Worm (Caenorhabditis elegans) whole organism, L4 larva: Measurements from ENCODE around the gene nspc-16.

Experiments used
- D1046.2 ChIP-seq: fragments of 200-800 bp; sonication (Bioruptor generic); IDR thresholded peaks from 2 replicates; pipeline ENCODE4 v1.3.6; 2022; ENCODE audit warnings: missing genetic modification characterization, missing compliant biosample characterization
- F10B5.3 ChIP-seq: sonication (generic microtip); optimal IDR thresholded peaks from 2 replicates; lab custom pipeline; 2016; ENCODE audit warnings: mild to moderate bottlenecking, missing genetic modification characterization, missing compliant biosample characterization
- F26F4.8 ChIP-seq: fragments of 200-800 bp; sonication (Bioruptor generic); conservative IDR thresholded peaks from 2 replicates; pipeline ENCODE4 v1.3.6; 2022; ENCODE audit warnings: missing genetic modification characterization, missing compliant biosample characterization
- F37D6.2 ChIP-seq: sonication (generic microtip); optimal IDR thresholded peaks from 2 replicates; lab custom pipeline; 2016; ENCODE audit warnings: mild to moderate bottlenecking, missing genetic modification characterization, missing compliant biosample characterization
- T20F7.1 ChIP-seq: fragments of 200-800 bp; sonication (Bioruptor generic); optimal IDR thresholded peaks from 2 replicates; lab custom pipeline; 2018; ENCODE audit warnings: mild to moderate bottlenecking, missing genetic modification characterization, missing compliant biosample characterization
- Y5F2A.4 ChIP-seq: fragments of 200-800 bp; sonication (Bioruptor generic); optimal IDR thresholded peaks from 2 replicates; lab custom pipeline; 2018; ENCODE audit warnings: mild to moderate bottlenecking, missing genetic modification characterization, missing compliant biosample characterization
- ZK546.5 ChIP-seq, 2 experiments: sonication (generic microtip); optimal IDR thresholded peaks; 2 replicates each; lab custom pipeline; 2017; ENCODE audit warnings: missing biosample characterization in 2 of 2, missing genetic modification characterization in 2 of 2
- aha-1 ChIP-seq: fragments of 150-350 bp; peaks from one replicate; lab custom pipeline; 2014; ENCODE audit warnings: missing biosample characterization, missing genetic modification characterization
- ama-1 ChIP-seq: fragments of 150-350 bp; optimal IDR thresholded peaks from 2 replicates; lab custom pipeline; 2014; ENCODE audit warnings: inconsistent platforms, mixed read lengths
- arid-1 ChIP-seq: fragments of 200-800 bp; sonication (Bioruptor generic); conservative IDR thresholded peaks from 2 replicates; pipeline ENCODE4 v1.3.6; 2022; ENCODE audit warnings: missing genetic modification reagents, missing genetic modification characterization, missing compliant biosample characterization
- ceh-20 ChIP-seq: fragments of 200-800 bp; sonication (Bioruptor generic); IDR thresholded peaks from 2 replicates; pipeline ENCODE4 v1.3.6; 2022; ENCODE audit warnings: missing genetic modification reagents, missing genetic modification characterization, missing compliant biosample characterization
- ceh-82 ChIP-seq: sonication (generic microtip); optimal IDR thresholded peaks from 2 replicates; lab custom pipeline; 2017; ENCODE audit warnings: missing biosample characterization, missing genetic modification characterization
- ctbp-1 ChIP-seq: fragments of 200-800 bp; sonication (Bioruptor generic); IDR thresholded peaks from 2 replicates; pipeline ENCODE4 v1.3.6; 2022; ENCODE audit warnings: missing genetic modification reagents, missing genetic modification characterization, missing compliant biosample characterization
- daf-16 ChIP-seq, 3 experiments: sonication (generic microtip); optimal IDR thresholded peaks; 2 replicates each; lab custom pipeline; 2016 to 2017; ENCODE audit warnings: missing genetic modification characterization in 3 of 3, missing genetic modification reagents in 3 of 3, mild to moderate bottlenecking in 2 of 3, missing compliant biosample characterization in 2 of 3, missing biosample characterization in 1 of 3, moderate library complexity in 1 of 3
- daf-8 ChIP-seq: fragments of 200-800 bp; sonication (Bioruptor generic); IDR thresholded peaks from 2 replicates; pipeline ENCODE4 v1.3.6; 2022; ENCODE audit warnings: missing genetic modification characterization, missing compliant biosample characterization
- dmd-9 ChIP-seq: fragments of 200-800 bp; sonication (Bioruptor generic); IDR thresholded peaks from 2 replicates; pipeline ENCODE4 v1.3.6; 2022; ENCODE audit warnings: missing genetic modification reagents, missing genetic modification characterization, missing compliant biosample characterization
- duxl-1 ChIP-seq: sonication (generic microtip); optimal IDR thresholded peaks from 2 replicates; lab custom pipeline; 2016; ENCODE audit warnings: mild to moderate bottlenecking, missing genetic modification characterization, moderate library complexity, missing compliant biosample characterization; ENCODE audit not compliant: poor library complexity
- fkh-10 ChIP-seq: fragments of 150-350 bp; optimal IDR thresholded peaks from 2 replicates; lab custom pipeline; 2014; ENCODE audit warnings: missing biosample characterization, missing genetic modification reagents, missing genetic modification characterization
- gei-8 ChIP-seq: fragments of 200-800 bp; sonication (Bioruptor generic); optimal IDR thresholded peaks from 2 replicates; lab custom pipeline; 2018; ENCODE audit warnings: mild to moderate bottlenecking, missing genetic modification characterization, missing compliant biosample characterization
- hlh-11 ChIP-seq: fragments of 200-800 bp; sonication (Bioruptor generic); optimal IDR thresholded peaks from 2 replicates; lab custom pipeline; 2018; ENCODE audit warnings: mild to moderate bottlenecking, missing genetic modification characterization, missing compliant biosample characterization
- hlh-30 ChIP-seq: sonication (generic microtip); optimal IDR thresholded peaks from 2 replicates; lab custom pipeline; 2017; ENCODE audit warnings: antibody characterized with exemption, mild to moderate bottlenecking, missing genetic modification characterization, missing compliant biosample characterization; ENCODE audit not compliant: insufficient read depth
- lsy-2 ChIP-seq, 2 experiments: fragments of 150-350 bp in 1 of 2; sonication (generic microtip) in 1 of 2; optimal IDR thresholded peaks; 2 replicates each; lab custom pipeline; 2014 to 2017; ENCODE audit warnings: missing biosample characterization in 2 of 2, missing genetic modification characterization in 2 of 2
- nhr-10 ChIP-seq: fragments of 150-350 bp; optimal IDR thresholded peaks from 2 replicates; lab custom pipeline; 2014; ENCODE audit warnings: missing biosample characterization, missing genetic modification characterization
- nhr-11 ChIP-seq: fragments of 150-350 bp; optimal IDR thresholded peaks from 2 replicates; lab custom pipeline; 2014; ENCODE audit warnings: missing biosample characterization, missing genetic modification characterization
- nhr-111 ChIP-seq: fragments of 200-800 bp; sonication (Bioruptor generic); optimal IDR thresholded peaks from 2 replicates; lab custom pipeline; 2018; ENCODE audit warnings: mild to moderate bottlenecking, missing genetic modification characterization, missing compliant biosample characterization
- nhr-237 ChIP-seq: sonication (generic microtip); optimal IDR thresholded peaks from 2 replicates; lab custom pipeline; 2017; ENCODE audit warnings: missing biosample characterization, missing genetic modification characterization
- nhr-28 ChIP-seq: fragments of 150-350 bp; optimal IDR thresholded peaks from 2 replicates; lab custom pipeline; 2014; ENCODE audit warnings: missing biosample characterization, missing genetic modification characterization
- nhr-41 ChIP-seq: fragments of 200-800 bp; sonication (Bioruptor generic); IDR thresholded peaks from 2 replicates; pipeline ENCODE4 v1.3.6; 2022; ENCODE audit warnings: missing genetic modification reagents, missing genetic modification characterization, missing compliant biosample characterization
- nhr-48 ChIP-seq: sonication (generic microtip); optimal IDR thresholded peaks from 2 replicates; lab custom pipeline; 2016; ENCODE audit warnings: mild to moderate bottlenecking, missing genetic modification characterization, missing compliant biosample characterization
- nhr-6 ChIP-seq: fragments of 150-350 bp; optimal IDR thresholded peaks from 2 replicates; lab custom pipeline; 2014; ENCODE audit warnings: missing biosample characterization, missing genetic modification characterization
- pqm-1 ChIP-seq: sonication (generic microtip); optimal IDR thresholded peaks from 2 replicates; lab custom pipeline; 2017; ENCODE audit warnings: missing biosample characterization, missing genetic modification characterization
- set-16 ChIP-seq: fragments of 200-800 bp; sonication (Bioruptor generic); IDR thresholded peaks from 2 replicates; pipeline ENCODE4 v1.3.6; 2022; ENCODE audit warnings: missing genetic modification reagents, missing genetic modification characterization, missing compliant biosample characterization
- skn-1 ChIP-seq: fragments of 150-350 bp; optimal IDR thresholded peaks from 2 replicates; lab custom pipeline; 2014; ENCODE audit warnings: missing biosample characterization, missing genetic modification characterization
- snpc-1.2 ChIP-seq: fragments of 200-800 bp; sonication (Bioruptor generic); IDR thresholded peaks from 2 replicates; pipeline ENCODE4 v1.3.6; 2022; ENCODE audit warnings: missing genetic modification reagents, missing genetic modification characterization, missing compliant biosample characterization
- spr-1 ChIP-seq: sonication (generic microtip); optimal IDR thresholded peaks from 2 replicates; lab custom pipeline; 2016; ENCODE audit warnings: mild to moderate bottlenecking, missing genetic modification characterization, missing compliant biosample characterization
- tra-1 ChIP-seq: fragments of 200-800 bp; sonication (Bioruptor generic); IDR thresholded peaks from 2 replicates; pipeline ENCODE4 v1.3.6; 2022; ENCODE audit warnings: missing genetic modification reagents, missing genetic modification characterization, missing compliant biosample characterization
- unc-62 ChIP-seq, 3 experiments: fragments of 150-350 bp in 1 of 3; sonication (generic microtip); optimal IDR thresholded peaks in 2 of 3; peaks in 1 of 3; 1 replicate in 1 of 3; 2 replicates in 2 of 3; lab custom pipeline; 2014 to 2017; ENCODE audit warnings: missing biosample characterization in 3 of 3, missing genetic modification characterization in 3 of 3, missing genetic modification reagents in 3 of 3, missing genotype in 1 of 3
- zag-1 ChIP-seq: fragments of 150-350 bp; optimal IDR thresholded peaks from 2 replicates; lab custom pipeline; 2014; ENCODE audit warnings: missing biosample characterization, missing genetic modification characterization
- zfp-2 ChIP-seq: sonication (generic microtip); optimal IDR thresholded peaks from 2 replicates; lab custom pipeline; 2016; ENCODE audit warnings: mild to moderate bottlenecking, missing genetic modification characterization, missing compliant biosample characterization
- ztf-11 ChIP-seq: fragments of 150-350 bp; optimal IDR thresholded peaks from 2 replicates; lab custom pipeline; 2014; ENCODE audit warnings: missing biosample characterization, missing genetic modification characterization

Gene nspc-16

ce11 chrX:14481637-14482036 lies 41.7 kb upstream of the nspc-16 start:
- TF ChIP-seq fkh-10: no peak
- peak; percentile 76 for TF ChIP-seq set-16
- no peak for TF ChIP-seq nhr-111 (GFP tag; lab: Kevin White, UChicago)
- peak; percentile 4 for TF ChIP-seq hlh-11 (tag; lab: Kevin White, UChicago)
- TF ChIP-seq Y5F2A.4 (GFP tag; lab: Kevin White, UChicago): no peak
- 0 out of 2 replicates have a peak, but pooled peaks have one; percentile 52 for TF ChIP-seq D1046.2 (GFP tag; lab: Robert Waterston, UW)

ce11 chrX:14484827-14485226 lies 38.5 kb upstream of the nspc-16 start, which contains the start of gene M163.8:
Gene M163.8 (plus strand): TSS chrX:14485127.
- TF ChIP-seq gei-8 (GFP tag; lab: Kevin White, UChicago) (no peak), ctbp-1 (GFP tag; lab: Robert Waterston, UW) (no peak), dmd-9 (GFP tag; lab: Robert Waterston, UW) (no peak), aha-1 (no peak), ceh-82 (tag; lab: Kevin White, UChicago) (no peak), ZK546.5 (tag; optimal IDR thresholded peaks at IDR 0.05; lab: Kevin White, UChicago) (no peak), D1046.2 (GFP tag; lab: Robert Waterston, UW) (no peak), zag-1 (no peak), ztf-11 (tag; lab: Kevin White, UChicago) (no peak), duxl-1 (no peak), zfp-2 (no peak)

ce11 chrX:14486503-14486902 lies 36.9 kb upstream of the nspc-16 start:
- peak in 1 of 2 experiments; percentile 7 for TF ChIP-seq unc-62 (GFP tag; optimal IDR thresholded peaks at IDR 0.05 in 1 of 2; lab: Kevin White, UChicago)
- no peak for TF ChIP-seq unc-62 (tag; optimal IDR thresholded peaks at IDR 0.05; lab: Kevin White, UChicago)
- no peak for TF ChIP-seq nhr-111 (GFP tag; lab: Kevin White, UChicago)

- TF ChIP-seq aha-1: peak; percentile 7
- TF ChIP-seq T20F7.1 (GFP tag; lab: Kevin White, UChicago): no peak
Measured at ce11 chrX:14487333-14487732, 36.0 kb upstream of the nspc-16 start.

ce11 chrX:14487832-14488231 lies 35.5 kb upstream of the nspc-16 start:
- TF ChIP-seq ztf-11 (tag; lab: Kevin White, UChicago): no peak
- TF ChIP-seq unc-62 (GFP tag; optimal IDR thresholded peaks at IDR 0.05 in 1 of 2; lab: Kevin White, UChicago): peak in 1 of 2 experiments; percentile 71
- TF ChIP-seq unc-62 (tag; optimal IDR thresholded peaks at IDR 0.05; lab: Kevin White, UChicago): no peak
- TF ChIP-seq snpc-1.2 (GFP tag; lab: Robert Waterston, UW): no peak
- no peak for TF ChIP-seq pqm-1 (tag; lab: Kevin White, UChicago)
- TF ChIP-seq dmd-9 (GFP tag; lab: Robert Waterston, UW): no peak
- TF ChIP-seq skn-1 (tag; lab: Kevin White, UChicago): no peak
- no peak for TF ChIP-seq daf-16 (GFP tag; optimal IDR thresholded peaks at IDR 0.05; lab: Kevin White, UChicago)
- TF ChIP-seq daf-16 (tag; optimal IDR thresholded peaks at IDR 0.05; lab: Kevin White, UChicago): peak; percentile 12
- no peak for TF ChIP-seq nhr-11 (tag; lab: Kevin White, UChicago)
- TF ChIP-seq nhr-237 (tag; lab: Kevin White, UChicago): no peak
- no peak for TF ChIP-seq fkh-10
- no peak for TF ChIP-seq daf-8 (GFP tag; lab: Robert Waterston, UW)
- TF ChIP-seq nhr-28 (tag; lab: Kevin White, UChicago): no peak
- TF ChIP-seq ctbp-1 (GFP tag; lab: Robert Waterston, UW): no peak
- TF ChIP-seq ceh-20 (GFP tag; lab: Robert Waterston, UW): no peak

- TF ChIP-seq nhr-28 (tag; lab: Kevin White, UChicago) (peak; percentile 56), spr-1 (tag; lab: Kevin White, UChicago) (peak; percentile 39), dmd-9 (GFP tag; lab: Robert Waterston, UW) (peak; percentile 66; the same call in 1 of the 2 replicates), ama-1 (lab: Kevin White, UChicago) (peak; percentile 83), nhr-6 (peak; percentile 85), ctbp-1 (GFP tag; lab: Robert Waterston, UW) (peak; percentile 62; the same call in 1 of the 2 replicates), tra-1 (GFP tag; lab: Robert Waterston, UW) (peak; percentile 73), D1046.2 (GFP tag; lab: Robert Waterston, UW) (0 out of 2 replicates have a peak, but pooled peaks have one; percentile 53), F10B5.3 (no peak), F26F4.8 (GFP tag; lab: Robert Waterston, UW) (no peak), nhr-41 (GFP tag; lab: Robert Waterston, UW) (no peak), nhr-10 (tag; lab: Kevin White, UChicago) (no peak), aha-1 (peak; percentile 99), ZK546.5 (tag; optimal IDR thresholded peaks at IDR 0.05; lab: Kevin White, UChicago) (no peak), hlh-30 (tag; lab: Kevin White, UChicago) (peak; percentile 71), zfp-2 (no peak), lsy-2 (tag; optimal IDR thresholded peaks at IDR 0.05; lab: Kevin White, UChicago) (peak in 1 of 2 experiments; percentile 70), arid-1 (GFP tag; lab: Robert Waterston, UW) (no peak), F37D6.2 (tag; lab: Kevin White, UChicago) (peak; percentile 19), nhr-48 (peak; percentile 8)
Measured at ce11 chrX:14489945-14490344, 33.4 kb upstream of the nspc-16 start, which contains the start of gene his-24. Gene his-24 (plus strand): TSS chrX:14490094.
